Fruit fly (Drosophila melanogaster) whole organism, embryonic: ENCODE measurements around the gene CG14221.
A peak's percentile ranks its signal among the peaks of the same experiment; 100 is the strongest.

Experiments used
- B-H1 ChIP-seq: fragments of 200-800 bp; sonication (Bioruptor generic); IDR thresholded peaks from 3 replicates; pipeline ENCODE4 v1.3.6; 2022; ENCODE audit warnings: missing biosample characterization, missing genetic modification characterization
- CG10267 ChIP-seq: fragments of 200-800 bp; sonication (Bioruptor generic); optimal IDR thresholded peaks from 2 replicates; lab custom pipeline; 2018; ENCODE audit warnings: missing biosample characterization, mild to moderate bottlenecking, missing genetic modification characterization, moderate library complexity
- CG10543 ChIP-seq: fragments of 200-800 bp; sonication (Bioruptor generic); optimal IDR thresholded peaks from 3 replicates; lab custom pipeline; 2017; ENCODE audit warnings: missing biosample characterization, mild to moderate bottlenecking, missing genetic modification characterization, moderate library complexity
- CG1233 ChIP-seq: fragments of 200-800 bp; sonication (Bioruptor generic); optimal IDR thresholded peaks from 4 replicates; lab custom pipeline; 2018; ENCODE audit warnings: missing biosample characterization, mild to moderate bottlenecking, missing genetic modification characterization
- CG15011 ChIP-seq: fragments of 200-800 bp; sonication (Bioruptor generic); optimal IDR thresholded peaks from 3 replicates; lab custom pipeline; 2018; ENCODE audit warnings: missing biosample characterization, mild to moderate bottlenecking, missing genetic modification characterization
- CG15601 ChIP-seq: fragments of 200-800 bp; sonication (Bioruptor generic); optimal IDR thresholded peaks from 3 replicates; lab custom pipeline; 2019; ENCODE audit warnings: missing biosample characterization, mild to moderate bottlenecking, missing genetic modification characterization, moderate library complexity
- CG1647 ChIP-seq: fragments of 200-800 bp; sonication (Bioruptor generic); optimal IDR thresholded peaks from 3 replicates; lab custom pipeline; 2016; ENCODE audit warnings: missing biosample characterization, missing genetic modification characterization
- CG16863 ChIP-seq: fragments of 200-800 bp; sonication (Bioruptor generic); optimal IDR thresholded peaks from 3 replicates; lab custom pipeline; 2016; ENCODE audit warnings: missing biosample characterization, missing genetic modification characterization
- CG30020 ChIP-seq: fragments of 200-800 bp; optimal IDR thresholded peaks from 2 replicates; lab custom pipeline; 2019; ENCODE audit warnings: missing biosample characterization, mild to moderate bottlenecking, missing genetic modification characterization, moderate library complexity
- CG31365 ChIP-seq: fragments of 200-800 bp; sonication (Bioruptor generic); optimal IDR thresholded peaks from 2 replicates; lab custom pipeline; 2018; ENCODE audit warnings: missing biosample characterization, mild to moderate bottlenecking, missing genetic modification characterization
- CG34422 ChIP-seq: fragments of 200-800 bp; sonication (Bioruptor generic); IDR thresholded peaks from 3 replicates; pipeline ENCODE4 v1.3.6; 2022; ENCODE audit warnings: missing biosample characterization, missing genetic modification characterization
- CG3847 ChIP-seq: fragments of 200-800 bp; sonication (Bioruptor generic); IDR thresholded peaks from 2 replicates; pipeline ENCODE4 v1.3.6; 2022; ENCODE audit warnings: missing biosample characterization, missing genetic modification characterization
- CG4282 ChIP-seq: fragments of 200-800 bp; sonication (Bioruptor generic); optimal IDR thresholded peaks from 2 replicates; lab custom pipeline; 2016; ENCODE audit warnings: missing biosample characterization, missing genetic modification characterization
- CG5953 ChIP-seq: fragments of 200-800 bp; sonication (Bioruptor generic); IDR thresholded peaks from 2 replicates; pipeline ENCODE4 v1.3.6; 2022; ENCODE audit warnings: missing biosample characterization, missing genetic modification characterization
- CG7357 ChIP-seq: fragments of 200-800 bp; sonication (Bioruptor generic); IDR thresholded peaks from 3 replicates; pipeline ENCODE4 v1.3.6; 2022; ENCODE audit warnings: missing biosample characterization, missing genetic modification characterization
- CG8944 ChIP-seq: fragments of 200-800 bp; sonication (Bioruptor generic); optimal IDR thresholded peaks from 3 replicates; lab custom pipeline; 2016; ENCODE audit warnings: missing biosample characterization, missing genetic modification characterization
- CTCF ChIP-seq: fragments of 200-800 bp; sonication (Bioruptor generic); optimal IDR thresholded peaks from 2 replicates; lab custom pipeline; 2017; ENCODE audit warnings: missing biosample characterization, mild to moderate bottlenecking, missing genetic modification characterization, moderate library complexity
- CoRest ChIP-seq: fragments of 200-800 bp; sonication (Bioruptor generic); optimal IDR thresholded peaks from 3 replicates; lab custom pipeline; 2018; ENCODE audit warnings: missing biosample characterization, mild to moderate bottlenecking, missing genetic modification characterization, moderate library complexity
- Dad ChIP-seq: fragments of 200-800 bp; sonication (Bioruptor generic); optimal IDR thresholded peaks from 3 replicates; lab custom pipeline; 2016; ENCODE audit warnings: missing biosample characterization, missing genetic modification characterization
- Dek ChIP-seq: fragments of 200-800 bp; sonication (Bioruptor generic); optimal IDR thresholded peaks from 3 replicates; lab custom pipeline; 2019; ENCODE audit warnings: missing biosample characterization, mild to moderate bottlenecking, missing genetic modification characterization, moderate library complexity
- Ets65A ChIP-seq: fragments of 200-800 bp; sonication (Bioruptor generic); peaks from one replicate; lab custom pipeline; 2016; ENCODE audit warnings: missing biosample characterization, missing genetic modification characterization
- GATAe ChIP-seq: fragments of 200-800 bp; sonication (Bioruptor generic); conservative IDR thresholded peaks from 2 replicates; pipeline ENCODE4 v1.3.6; 2022; ENCODE audit warnings: missing biosample characterization, missing genetic modification characterization
- HLH3B ChIP-seq: fragments of 200-800 bp; sonication (Bioruptor generic); IDR thresholded peaks from 2 replicates; pipeline ENCODE4 v1.3.6; 2022; ENCODE audit warnings: missing biosample characterization, missing genetic modification characterization
- Hr51 ChIP-seq, 2 experiments: fragments of 200-800 bp; sonication (Bioruptor generic); optimal IDR thresholded peaks; 2 replicates in 1 of 2; 3 replicates in 1 of 2; lab custom pipeline; 2016 to 2018; ENCODE audit warnings: missing biosample characterization in 2 of 2, missing genetic modification characterization in 2 of 2, mild to moderate bottlenecking in 1 of 2, moderate library complexity in 1 of 2
- Max ChIP-seq: fragments of 200-800 bp; sonication (Bioruptor generic); optimal IDR thresholded peaks from 2 replicates; lab custom pipeline; 2016; ENCODE audit warnings: missing biosample characterization, mild to moderate bottlenecking, missing genetic modification characterization
- Mrtf ChIP-seq: fragments of 200-800 bp; sonication (Bioruptor generic); IDR thresholded peaks from 3 replicates; pipeline ENCODE4 v1.3.6; 2022; ENCODE audit warnings: missing biosample characterization, missing genetic modification characterization
- NFAT ChIP-seq: fragments of 200-800 bp; sonication (Bioruptor generic); IDR thresholded peaks from 2 replicates; pipeline ENCODE4 v1.3.6; 2022; ENCODE audit warnings: missing biosample characterization, missing genetic modification characterization
- NK7.1 ChIP-seq: fragments of 200-800 bp; sonication (Bioruptor generic); optimal IDR thresholded peaks from 3 replicates; lab custom pipeline; 2016; ENCODE audit warnings: missing biosample characterization, missing genetic modification characterization
- Oli ChIP-seq: fragments of 200-800 bp; sonication (Bioruptor generic); optimal IDR thresholded peaks from 2 replicates; lab custom pipeline; 2018; ENCODE audit warnings: missing biosample characterization, mild to moderate bottlenecking, missing genetic modification characterization, moderate library complexity
- Ptx1 ChIP-seq: fragments of 200-800 bp; sonication (Bioruptor generic); IDR thresholded peaks from 2 replicates; pipeline ENCODE4 v1.3.6; 2022; ENCODE audit warnings: missing biosample characterization, missing genetic modification characterization
- Rfx ChIP-seq: fragments of 200-800 bp; sonication (Bioruptor generic); IDR thresholded peaks from 2 replicates; pipeline ENCODE4 v1.3.6; 2022; ENCODE audit warnings: missing biosample characterization, missing genetic modification characterization
- Sox102F ChIP-seq: fragments of 200-800 bp; sonication (Bioruptor generic); optimal IDR thresholded peaks from 2 replicates; lab custom pipeline; 2018; ENCODE audit warnings: missing biosample characterization, mild to moderate bottlenecking, missing genetic modification characterization, moderate library complexity
- ash1 ChIP-seq: fragments of 200-800 bp; sonication (Bioruptor generic); optimal IDR thresholded peaks from 2 replicates; lab custom pipeline; 2018; ENCODE audit warnings: missing biosample characterization, mild to moderate bottlenecking, missing genetic modification characterization
- cad ChIP-seq: fragments of >200 bp; optimal IDR thresholded peaks from 2 replicates; lab custom pipeline; 2017; ENCODE audit warnings: missing biosample characterization, missing genetic modification characterization
- cato ChIP-seq: fragments of 200-800 bp; sonication (Bioruptor generic); optimal IDR thresholded peaks from 2 replicates; lab custom pipeline; 2016; ENCODE audit warnings: missing biosample characterization, missing genetic modification characterization, borderline replicate concordance
- ci ChIP-seq: fragments of 200-800 bp; sonication (Bioruptor generic); IDR thresholded peaks from 3 replicates; pipeline ENCODE4 v1.3.6; 2022; ENCODE audit warnings: missing biosample characterization, missing genetic modification characterization
- corto ChIP-seq: fragments of 200-800 bp; sonication (Bioruptor generic); optimal IDR thresholded peaks from 2 replicates; lab custom pipeline; 2016; ENCODE audit warnings: missing biosample characterization, mild to moderate bottlenecking, missing genetic modification characterization, moderate library complexity
- danr ChIP-seq: fragments of 200-800 bp; sonication (Bioruptor generic); IDR thresholded peaks from 2 replicates; pipeline ENCODE4 v1.3.6; 2022; ENCODE audit warnings: missing biosample characterization, missing genetic modification characterization
- fd96Cb ChIP-seq: fragments of 200-800 bp; sonication (Bioruptor generic); optimal IDR thresholded peaks from 2 replicates; lab custom pipeline; 2018; ENCODE audit warnings: missing biosample characterization, mild to moderate bottlenecking, missing genetic modification characterization, moderate library complexity
- jumu ChIP-seq: fragments of 200-800 bp; sonication (Bioruptor generic); optimal IDR thresholded peaks from 3 replicates; lab custom pipeline; 2016; ENCODE audit warnings: missing biosample characterization, missing genetic modification characterization
- kni ChIP-seq: fragments of 200-800 bp; sonication (Bioruptor generic); optimal IDR thresholded peaks from 3 replicates; lab custom pipeline; 2017; ENCODE audit warnings: mild to moderate bottlenecking, missing biosample characterization, missing genetic modification reagents, missing genetic modification characterization
- lbe ChIP-seq: fragments of 200-800 bp; sonication (Bioruptor generic); optimal IDR thresholded peaks from 2 replicates; lab custom pipeline; 2016; ENCODE audit warnings: missing biosample characterization, mild to moderate bottlenecking, missing genetic modification characterization
- nmo ChIP-seq: fragments of 200-800 bp; sonication (Bioruptor generic); optimal IDR thresholded peaks from 2 replicates; lab custom pipeline; 2018; ENCODE audit warnings: missing biosample characterization, mild to moderate bottlenecking, missing genetic modification characterization, moderate library complexity
- ro ChIP-seq: fragments of 200-800 bp; sonication (Bioruptor generic); IDR thresholded peaks from 2 replicates; pipeline ENCODE4 v1.3.6; 2022; ENCODE audit warnings: missing biosample characterization, missing genetic modification characterization
- salm ChIP-seq: fragments of 200-800 bp; sonication (Bioruptor generic); optimal IDR thresholded peaks from 2 replicates; lab custom pipeline; 2018; ENCODE audit warnings: missing biosample characterization, mild to moderate bottlenecking, missing genetic modification characterization
- sc ChIP-seq, 3 experiments: fragments of >200 bp in 2 of 3; fragments of 200-800 bp in 1 of 3; sonication (Bioruptor generic) in 1 of 3; optimal IDR thresholded peaks; 2 replicates in 2 of 3; 3 replicates in 1 of 3; lab custom pipeline; 2017; ENCODE audit warnings: mild to moderate bottlenecking in 1 of 3, missing biosample characterization in 1 of 3, missing genetic modification characterization in 1 of 3, missing genetic modification reagents in 1 of 3
- scrt ChIP-seq: fragments of 200-800 bp; sonication (Bioruptor generic); optimal IDR thresholded peaks from 2 replicates; lab custom pipeline; 2018; ENCODE audit warnings: missing biosample characterization, mild to moderate bottlenecking, missing genetic modification characterization, moderate library complexity
- sens ChIP-seq: fragments of 200-800 bp; sonication (Bioruptor generic); peaks from one replicate; lab custom pipeline; 2016; ENCODE audit warnings: missing biosample characterization, missing genetic modification characterization
- stc ChIP-seq: fragments of 200-800 bp; sonication (Bioruptor generic); IDR thresholded peaks from 2 replicates; pipeline ENCODE4 v1.3.6; 2022; ENCODE audit warnings: missing biosample characterization, missing genetic modification characterization
- sug ChIP-seq: fragments of 200-800 bp; optimal IDR thresholded peaks from 2 replicates; lab custom pipeline; 2019; ENCODE audit warnings: missing biosample characterization, mild to moderate bottlenecking, missing genetic modification characterization, moderate library complexity
- tap ChIP-seq: fragments of 200-800 bp; optimal IDR thresholded peaks from 3 replicates; lab custom pipeline; 2019; ENCODE audit warnings: missing biosample characterization, mild to moderate bottlenecking, missing genetic modification characterization, moderate library complexity
- zfh1 ChIP-seq: fragments of 200-800 bp; sonication (Bioruptor generic); IDR thresholded peaks from 3 replicates; pipeline ENCODE4 v1.3.6; 2022; ENCODE audit warnings: missing biosample characterization, missing genetic modification characterization

CG14221 gene

dm6 chrX:19603953-19604352, 17.1 kb downstream of the CG14221 start (continued):
- TF ChIP-seq Mrtf (GFP tag; lab: Robert Waterston, UW) (peak; percentile 72; the same call in 1 of the 3 replicates), lbe (GFP tag; lab: Kevin White, UChicago) (peak; percentile 30), jumu (GFP tag; lab: Kevin White, UChicago) (peak; percentile 55), sug (tag; lab: Kevin White, UChicago) (peak; percentile 82), Hr51 (GFP tag; optimal IDR thresholded peaks at IDR 0.05; lab: Kevin White, UChicago) (peak; percentile 43 to 77), CTCF (GFP tag; lab: Kevin White, UChicago) (peak; percentile 1), CG10267 (tag; lab: Kevin White, UChicago) (peak; percentile 59), Ets65A (GFP tag; lab: Kevin White, UChicago) (peak; percentile 94), GATAe (GFP tag; lab: Robert Waterston, UW) (no peak), danr (GFP tag; lab: Robert Waterston, UW) (peak; percentile 53), ash1 (no peak), NFAT (GFP tag; lab: Robert Waterston, UW) (peak; percentile 73), stc (GFP tag; lab: Robert Waterston, UW) (peak; percentile 44; the same call in 1 of the 2 replicates), CG4282 (GFP tag; lab: Kevin White, UChicago) (no peak), nmo (peak; percentile 79), Rfx (GFP tag; lab: Robert Waterston, UW) (peak; percentile 93), CG10543 (GFP tag; lab: Kevin White, UChicago) (peak; percentile 66), kni (GFP tag; lab: Kevin White, UChicago) (no peak), corto (GFP tag; lab: Kevin White, UChicago) (peak; percentile 44), HLH3B (peak; percentile 74), tap (peak; percentile 72), scrt (GFP tag; lab: Kevin White, UChicago) (peak; percentile 58), Oli (tag; lab: Kevin White, UChicago) (peak; percentile 78), CG15011 (GFP tag; lab: Kevin White, UChicago) (peak; percentile 55), ci (GFP tag; lab: Robert Waterston, UW) (peak; percentile 80), CG1233 (GFP tag; lab: Kevin White, UChicago) (peak; percentile 52), sens (GFP tag; lab: Kevin White, UChicago) (peak; percentile 92), CG5953 (GFP tag; lab: Robert Waterston, UW) (peak; percentile 61), ro (GFP tag; lab: Robert Waterston, UW) (no peak), CG30020 (tag; lab: Kevin White, UChicago) (peak; percentile 6), fd96Cb (tag; lab: Kevin White, UChicago) (peak; percentile 60), CG31365 (tag; lab: Kevin White, UChicago) (no peak), salm (tag; lab: Kevin White, UChicago) (no peak), sc (optimal IDR thresholded peaks at IDR 0.05; lab: Kevin White, UChicago) (no peak), sc (GFP tag; optimal IDR thresholded peaks at IDR 0.05; lab: Kevin White, UChicago) (peak; percentile 27), cad (GFP tag; lab: Kevin White, UChicago) (no peak), NK7.1 (no peak), cato (GFP tag; lab: Kevin White, UChicago) (no peak), Dek (tag; lab: Kevin White, UChicago) (peak; percentile 64), B-H1 (GFP tag; lab: Robert Waterston, UW) (peak; percentile 56; the same call in 1 of the 3 replicates), Ptx1 (GFP tag; lab: Robert Waterston, UW) (peak; percentile 82), Sox102F (peak; percentile 78), CG15601 (tag; lab: Kevin White, UChicago) (peak; percentile 64), Dad (GFP tag; lab: Kevin White, UChicago) (peak; percentile 31), CG16863 (GFP tag; lab: Kevin White, UChicago) (peak; percentile 39), CG1647 (peak; percentile 47), CoRest (tag; lab: Kevin White, UChicago) (peak; percentile 70), Max (GFP tag; lab: Kevin White, UChicago) (peak; percentile 52), CG3847 (peak; percentile 74), zfh1 (GFP tag; lab: Robert Waterston, UW) (peak; percentile 71), CG8944 (GFP tag; lab: Kevin White, UChicago) (peak; percentile 32), CG34422 (peak; percentile 76), CG7357 (GFP tag; lab: Robert Waterston, UW) (peak; percentile 56; the same call in 1 of the 3 replicates)
